Worm (Caenorhabditis elegans) whole organism, L2 larva: Measurements from ENCODE around the gene chdh-1.

Experiments used
- C34F6.9 ChIP-seq: fragments of 150-350 bp; optimal IDR thresholded peaks from 2 replicates; lab custom pipeline; 2014; ENCODE audit warnings: missing biosample characterization, missing genetic modification characterization
- R02D3.7 ChIP-seq: fragments of 150-350 bp; optimal IDR thresholded peaks from 2 replicates; lab custom pipeline; 2014; ENCODE audit warnings: missing biosample characterization, missing genetic modification characterization
- ZK546.5 ChIP-seq: sonication (generic microtip); optimal IDR thresholded peaks from 2 replicates; lab custom pipeline; 2017; ENCODE audit warnings: missing biosample characterization, missing genetic modification characterization
- ama-1 ChIP-seq: fragments of 150-350 bp; optimal IDR thresholded peaks from 2 replicates; lab custom pipeline; 2018; ENCODE audit warnings: inconsistent platforms
- blmp-1 ChIP-seq: sonication (generic microtip); optimal IDR thresholded peaks from 2 replicates; lab custom pipeline; 2017; ENCODE audit warnings: missing genetic modification characterization, mild to moderate bottlenecking, missing compliant biosample characterization, antibody characterized with exemption, moderate library complexity; ENCODE audit not compliant: insufficient read depth
- ceh-82 ChIP-seq: fragments of 150-350 bp; optimal IDR thresholded peaks from 2 replicates; lab custom pipeline; 2014; ENCODE audit warnings: missing biosample characterization, missing genetic modification characterization
- crh-2 ChIP-seq: sonication (generic microtip); optimal IDR thresholded peaks from 2 replicates; lab custom pipeline; 2017; ENCODE audit warnings: missing biosample characterization, missing genetic modification characterization
- egl-27 ChIP-seq: sonication (generic microtip); optimal IDR thresholded peaks from 3 replicates; lab custom pipeline; 2017; ENCODE audit warnings: missing biosample characterization, missing genetic modification reagents, missing genetic modification characterization
- elt-1 ChIP-seq: fragments of 150-350 bp; optimal IDR thresholded peaks from 2 replicates; lab custom pipeline; 2014; ENCODE audit warnings: missing biosample characterization, missing genetic modification characterization
- fos-1 ChIP-seq: fragments of 150-350 bp; optimal IDR thresholded peaks from 2 replicates; lab custom pipeline; 2014; ENCODE audit warnings: missing biosample characterization, missing genetic modification characterization
- lin-11 ChIP-seq: fragments of 150-350 bp; sonication (generic microtip); optimal IDR thresholded peaks from 2 replicates; lab custom pipeline; 2014; ENCODE audit warnings: missing biosample characterization, missing genetic modification characterization, inconsistent platforms, mixed read lengths
- mbf-1 ChIP-seq: sonication (generic microtip); optimal IDR thresholded peaks from 2 replicates; lab custom pipeline; 2017; ENCODE audit warnings: missing biosample characterization, missing genetic modification characterization
- mdl-1 ChIP-seq, 2 experiments: fragments of 150-350 bp in 1 of 2; sonication (generic microtip) in 1 of 2; optimal IDR thresholded peaks; 2 replicates each; lab custom pipeline; 2017; ENCODE audit warnings: missing biosample characterization in 2 of 2, missing genetic modification characterization in 2 of 2
- nhr-10 ChIP-seq: sonication (generic microtip); optimal IDR thresholded peaks from 2 replicates; lab custom pipeline; 2017; ENCODE audit warnings: missing biosample characterization, missing genetic modification characterization
- nhr-11 ChIP-seq: fragments of 150-350 bp; optimal IDR thresholded peaks from 2 replicates; lab custom pipeline; 2014; ENCODE audit warnings: missing biosample characterization, missing genetic modification characterization
- nhr-12 ChIP-seq: fragments of 150-350 bp; optimal IDR thresholded peaks from 2 replicates; lab custom pipeline; 2014; ENCODE audit warnings: missing biosample characterization, missing genetic modification characterization
- nhr-21 ChIP-seq: fragments of 150-350 bp; optimal IDR thresholded peaks from 2 replicates; lab custom pipeline; 2014; ENCODE audit warnings: missing biosample characterization, missing genetic modification characterization
- nhr-25 ChIP-seq: fragments of 150-350 bp; sonication (generic microtip); optimal IDR thresholded peaks from 3 replicates; lab custom pipeline; 2014; ENCODE audit warnings: missing biosample characterization, missing genetic modification characterization
- nhr-6 ChIP-seq: fragments of 150-350 bp; optimal IDR thresholded peaks from 2 replicates; lab custom pipeline; 2014; ENCODE audit warnings: missing biosample characterization, missing genetic modification characterization
- sem-4 ChIP-seq: fragments of 150-350 bp; optimal IDR thresholded peaks from 2 replicates; lab custom pipeline; 2014; ENCODE audit warnings: missing biosample characterization, missing genetic modification reagents, missing genetic modification characterization
- skn-1 ChIP-seq: sonication (generic microtip); optimal IDR thresholded peaks from 2 replicates; lab custom pipeline; 2017; ENCODE audit warnings: missing biosample characterization, missing genetic modification characterization
- sma-9 ChIP-seq, 2 experiments: fragments of 150-350 bp in 1 of 2; sonication (generic microtip) in 1 of 2; optimal IDR thresholded peaks; 2 replicates each; lab custom pipeline; 2014 to 2016; ENCODE audit warnings: missing genetic modification characterization in 2 of 2, mild to moderate bottlenecking in 1 of 2, missing biosample characterization in 1 of 2, missing compliant biosample characterization in 1 of 2, missing genetic modification reagents in 1 of 2, moderate library complexity in 1 of 2
- unc-39 ChIP-seq: fragments of 150-350 bp; optimal IDR thresholded peaks from 2 replicates; lab custom pipeline; 2014; ENCODE audit warnings: missing biosample characterization, missing genetic modification characterization
- unc-62 ChIP-seq: fragments of 150-350 bp; optimal IDR thresholded peaks from 2 replicates; lab custom pipeline; 2014; ENCODE audit warnings: missing biosample characterization, missing genetic modification reagents, missing genetic modification characterization
- ztf-1 ChIP-seq: fragments of 200-800 bp; sonication (Bioruptor generic); conservative IDR thresholded peaks from 2 replicates; pipeline ENCODE4 v1.3.6; 2022; ENCODE audit warnings: missing genetic modification characterization, missing compliant biosample characterization
- ztf-11 ChIP-seq: sonication (generic microtip); optimal IDR thresholded peaks from 2 replicates; lab custom pipeline; 2017; ENCODE audit warnings: missing biosample characterization, missing genetic modification characterization
- ztf-4 ChIP-seq: fragments of 150-350 bp; optimal IDR thresholded peaks from 2 replicates; lab custom pipeline; 2014; ENCODE audit warnings: missing biosample characterization, missing genetic modification characterization

chdh-1 gene

DNA sequence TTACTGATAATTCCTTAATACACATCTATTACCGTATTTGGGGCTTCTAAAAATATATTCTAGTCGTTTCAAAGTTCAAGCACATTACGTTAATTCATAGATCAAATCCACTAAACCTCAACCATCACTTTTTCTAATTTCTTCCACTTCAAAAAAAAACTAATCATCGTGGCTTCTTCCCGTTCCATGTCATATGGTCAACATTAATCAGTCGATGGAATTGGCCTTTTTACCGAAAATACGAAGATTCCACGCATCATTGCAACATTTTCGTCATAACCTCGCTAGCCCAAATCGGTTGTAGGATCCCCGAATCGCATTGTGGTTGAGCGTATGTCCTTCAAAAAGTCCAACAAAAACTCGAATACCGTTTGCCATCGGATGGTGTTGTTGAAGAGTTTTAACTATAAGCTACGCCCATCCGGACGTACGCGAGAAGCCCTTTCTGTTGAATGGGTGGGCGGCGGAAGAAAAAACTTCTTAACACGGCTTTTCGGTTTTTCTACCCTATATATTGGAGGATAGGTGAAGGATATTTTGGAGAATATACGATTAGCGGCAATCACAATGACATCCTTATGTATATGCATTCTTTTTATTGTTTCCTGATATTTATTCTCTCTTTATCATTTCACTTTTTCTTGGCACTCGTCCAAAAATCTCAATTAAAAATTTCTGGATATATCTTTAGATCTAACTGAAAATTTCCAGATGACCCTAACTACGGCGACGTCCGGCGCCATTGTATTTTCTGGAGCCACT is 33.8 kb upstream of the chdh-1 start, which contains the start of gene rol-6:
rol-6 (plus strand) TSS at position 712 of the 762 bp plus-strand sequence.
- TF ChIP-seq skn-1 (tag; lab: Kevin White, UChicago) (no peak), nhr-21 (tag; lab: Kevin White, UChicago) (peak; percentile 10)

DNA sequence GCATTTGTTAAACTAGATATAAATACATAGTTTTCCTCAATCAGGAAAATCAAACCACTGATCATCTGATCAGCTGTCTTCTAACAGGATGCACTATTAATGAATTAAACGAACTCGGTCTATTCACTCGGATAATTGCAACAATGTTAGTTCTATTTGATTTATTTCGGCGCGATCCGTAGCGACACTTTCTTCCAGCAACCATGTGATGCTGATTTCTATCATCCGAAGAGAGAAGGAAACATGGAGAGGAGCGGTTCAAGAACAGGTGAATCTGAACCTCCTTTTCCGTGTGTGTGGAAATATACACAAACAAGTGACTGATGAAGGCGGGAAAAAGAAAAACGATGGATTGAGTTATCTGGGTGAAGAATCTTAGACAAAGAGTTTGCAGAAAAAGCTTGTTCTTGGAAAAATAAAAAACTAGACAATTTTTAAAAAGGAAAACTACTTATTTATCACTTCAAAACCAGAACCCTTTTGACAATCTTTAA is 33.1 kb upstream of the chdh-1 start:
- peak; percentile 65 for TF ChIP-seq nhr-21 (tag; lab: Kevin White, UChicago)
- TF ChIP-seq nhr-6 = no peak

DNA sequence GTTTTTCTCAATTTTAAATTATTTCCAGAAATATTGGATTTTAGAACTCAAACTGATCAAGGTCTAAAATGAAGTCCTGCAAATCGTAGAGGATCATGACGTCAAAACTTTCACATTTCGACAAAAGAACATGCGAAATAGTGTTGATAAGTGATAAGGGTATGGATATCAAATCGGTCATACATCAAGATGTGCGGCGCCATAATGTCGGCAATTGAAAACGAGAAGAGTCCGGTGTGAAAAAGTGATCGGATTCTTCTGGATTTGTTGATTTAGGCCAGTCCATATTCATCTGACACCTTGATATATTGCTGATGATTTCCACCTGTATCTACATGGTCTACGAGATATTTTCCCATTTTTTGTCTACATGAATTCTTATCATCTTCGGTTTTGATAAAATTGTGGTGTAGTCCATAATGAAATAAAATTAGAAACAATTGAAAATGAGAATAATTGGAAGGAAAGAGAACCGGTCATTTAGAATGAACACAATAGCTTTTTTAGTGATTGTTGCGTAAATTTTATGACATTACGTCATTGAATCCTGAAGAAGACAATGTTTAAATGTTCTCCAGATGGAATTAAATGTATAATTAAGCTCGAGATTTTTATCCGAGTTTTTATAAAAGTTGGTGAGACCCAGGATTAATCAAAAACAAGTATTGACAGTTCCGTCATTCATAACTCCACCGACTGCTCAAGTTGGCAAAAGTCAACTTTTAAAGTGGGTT is 32.4 kb upstream of the chdh-1 start:
- TF ChIP-seq elt-1 (tag; lab: Kevin White, UChicago) (no peak), nhr-21 (tag; lab: Kevin White, UChicago) (peak; percentile 65)

DNA sequence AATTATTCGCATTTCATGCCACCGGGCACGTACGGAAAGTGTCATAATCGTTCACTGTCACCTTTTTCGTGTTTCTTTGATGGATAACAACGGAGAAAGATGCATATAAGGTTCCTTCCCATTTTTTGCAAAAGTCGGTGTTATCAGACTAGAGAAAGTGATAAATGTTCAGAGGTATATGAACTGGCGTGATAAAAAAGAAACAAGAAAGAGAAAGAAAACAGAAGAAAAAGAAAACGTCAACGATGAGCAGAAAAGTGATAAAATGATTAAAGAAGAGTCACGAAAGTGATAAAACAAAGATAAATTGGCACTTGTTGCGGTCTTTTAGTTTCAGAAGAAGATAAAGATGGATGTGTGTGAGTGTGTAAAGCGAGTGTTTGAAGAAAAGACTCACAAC is 31.6 kb upstream of the chdh-1 start:
- TF ChIP-seq sem-4 (tag; lab: Kevin White, UChicago) = no peak
- no peak for TF ChIP-seq lin-11 (tag; lab: Kevin White, UChicago)
- no peak for TF ChIP-seq nhr-25 (tag; lab: Kevin White, UChicago)
- TF ChIP-seq nhr-12 (tag; lab: Kevin White, UChicago) = no peak
- no peak for TF ChIP-seq mbf-1 (tag; lab: Kevin White, UChicago)
- TF ChIP-seq elt-1 (tag; lab: Kevin White, UChicago) = no peak
- no peak for TF ChIP-seq unc-39
- no peak for TF ChIP-seq ztf-4 (tag; lab: Kevin White, UChicago)
- TF ChIP-seq crh-2 (tag; lab: Kevin White, UChicago) = no peak
- peak; percentile 19 for TF ChIP-seq nhr-21 (tag; lab: Kevin White, UChicago)
- TF ChIP-seq ama-1 (lab: Kevin White, UChicago) = no peak
- TF ChIP-seq sma-9 (GFP tag; optimal IDR thresholded peaks at IDR 0.05; lab: Kevin White, UChicago) = peak; percentile 28
- no peak for TF ChIP-seq sma-9 (tag; optimal IDR thresholded peaks at IDR 0.05; lab: Kevin White, UChicago)
- TF ChIP-seq R02D3.7 (tag; lab: Kevin White, UChicago) = no peak
- no peak for TF ChIP-seq egl-27 (tag; lab: Kevin White, UChicago)
- no peak for TF ChIP-seq ztf-11
- peak; percentile 88 for TF ChIP-seq blmp-1 (tag; lab: Kevin White, UChicago)
- no peak for TF ChIP-seq ZK546.5 (tag; lab: Kevin White, UChicago)
- TF ChIP-seq skn-1 (tag; lab: Kevin White, UChicago) = no peak
- peak; percentile 17 for TF ChIP-seq fos-1
- no peak for TF ChIP-seq nhr-10 (tag; lab: Kevin White, UChicago)
- TF ChIP-seq C34F6.9 = peak; percentile 7

DNA sequence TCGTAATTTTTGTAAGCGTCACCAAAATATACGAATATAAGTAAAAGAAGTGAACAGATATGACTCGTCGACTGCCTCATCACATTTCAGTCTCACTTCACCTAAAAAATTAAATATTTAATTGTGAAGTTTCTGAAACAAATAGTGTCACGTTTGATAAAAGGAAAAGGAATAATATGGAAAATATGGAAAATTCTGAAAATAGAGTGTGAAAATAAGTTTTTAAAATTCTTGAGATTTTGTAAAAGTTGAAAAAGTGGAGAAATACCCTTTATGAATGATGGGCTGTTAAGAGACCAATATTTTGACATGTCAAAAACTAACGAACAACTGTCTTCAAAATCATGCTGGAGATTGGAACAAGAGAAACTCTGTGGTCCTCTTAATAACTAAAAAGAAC is 28.0 kb upstream of the chdh-1 start, which contains the start of gene T01B7.9:
T01B7.9 (minus strand) TSS at position 101 of the 400 bp plus-strand sequence.
- no peak for TF ChIP-seq ztf-4 (tag; lab: Kevin White, UChicago)
- TF ChIP-seq nhr-10 (tag; lab: Kevin White, UChicago) = no peak
- no peak for TF ChIP-seq ceh-82 (tag; lab: Kevin White, UChicago)
- TF ChIP-seq, all 48 proteins: peak for 0

DNA sequence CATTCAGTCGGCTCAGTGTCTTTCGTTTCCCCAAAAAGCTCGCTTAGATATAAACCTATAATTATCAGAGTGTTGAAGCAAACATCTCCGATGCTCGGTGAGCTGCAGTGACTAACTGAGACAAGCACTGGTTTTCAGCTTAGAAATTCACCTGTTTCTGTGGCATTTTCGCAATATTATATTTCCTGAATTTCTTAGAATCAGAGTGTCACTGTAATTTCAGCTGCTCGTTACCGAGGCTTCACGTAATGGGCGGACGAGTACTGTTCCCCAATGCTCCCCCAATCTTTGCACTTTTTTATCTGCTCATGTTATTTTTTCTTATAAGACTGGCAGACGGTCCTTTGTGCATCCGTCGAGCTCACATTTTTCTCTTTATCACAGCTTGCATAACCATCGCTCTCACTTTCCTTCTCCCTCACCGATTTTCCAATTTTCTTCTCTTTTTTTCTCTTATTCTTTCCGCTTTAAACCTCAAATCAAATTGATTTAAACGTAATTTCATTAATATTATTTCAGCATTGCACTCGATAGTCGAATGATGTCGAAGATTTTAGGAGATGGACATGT is 23.3 kb upstream of the chdh-1 start, which contains the start of gene trcs-2:
trcs-2 (plus strand) TSS at position 520 of the 570 bp plus-strand sequence.
- TF ChIP-seq lin-11 (tag; lab: Kevin White, UChicago) (no peak), mdl-1 (tag; optimal IDR thresholded peaks at IDR 0.05; lab: Kevin White, UChicago) (no peak), nhr-25 (tag; lab: Kevin White, UChicago) (no peak), unc-62 (no peak), nhr-12 (tag; lab: Kevin White, UChicago) (no peak), ZK546.5 (tag; lab: Kevin White, UChicago) (no peak), nhr-10 (tag; lab: Kevin White, UChicago) (no peak), ztf-1 (GFP tag; lab: Robert Waterston, UW) (no peak), nhr-11 (tag; lab: Kevin White, UChicago) (no peak)
